Worm (Caenorhabditis elegans) whole organism, young adult: ENCODE measurements around the gene lin-13.

ENCODE experiments used
- C17E4.6 ChIP-seq: fragments of 200-800 bp; sonication (Bioruptor generic); IDR thresholded peaks from 2 replicates; pipeline ENCODE4 v1.3.6; 2022; ENCODE audit warnings: missing genetic modification reagents, missing genetic modification characterization, missing compliant biosample characterization
- F49E8.2 ChIP-seq: sonication (generic microtip); optimal IDR thresholded peaks from 3 replicates; lab custom pipeline; 2017; ENCODE audit warnings: missing genetic modification characterization, mild to moderate bottlenecking, missing compliant biosample characterization, antibody characterized with exemption, moderate library complexity; ENCODE audit not compliant: insufficient read depth
- F52B5.7 ChIP-seq: sonication (generic microtip); optimal IDR thresholded peaks from 2 replicates; lab custom pipeline; 2016; ENCODE audit warnings: mild to moderate bottlenecking, missing genetic modification characterization, missing compliant biosample characterization
- F55B11.4 ChIP-seq: sonication (generic microtip); optimal IDR thresholded peaks from 2 replicates; lab custom pipeline; 2016; ENCODE audit warnings: missing compliant biosample characterization, missing genetic modification characterization, borderline replicate concordance; ENCODE audit not compliant: insufficient read depth
- F57A8.1 ChIP-seq: fragments of 200-800 bp; sonication (Bioruptor generic); optimal IDR thresholded peaks from 2 replicates; lab custom pipeline; 2018; ENCODE audit warnings: mild to moderate bottlenecking, missing genetic modification characterization, moderate library complexity, missing compliant biosample characterization
- K11D2.4 ChIP-seq: fragments of 200-800 bp; sonication (Bioruptor generic); IDR thresholded peaks from 2 replicates; pipeline ENCODE4 v1.3.6; 2022; ENCODE audit warnings: missing genetic modification reagents, missing genetic modification characterization, missing compliant biosample characterization
- Y53F4B.3 ChIP-seq: fragments of 200-800 bp; sonication (Bioruptor generic); IDR thresholded peaks from 2 replicates; pipeline ENCODE4 v1.3.6; 2022; ENCODE audit warnings: missing genetic modification reagents, missing genetic modification characterization, missing compliant biosample characterization
- Y79H2A.3 ChIP-seq: fragments of 200-800 bp; sonication (Bioruptor generic); conservative IDR thresholded peaks from 2 replicates; pipeline ENCODE4 v1.3.6; 2022; ENCODE audit warnings: missing genetic modification reagents, missing genetic modification characterization, missing compliant biosample characterization
- Y95B8A.8 ChIP-seq: fragments of 200-800 bp; sonication (Bioruptor generic); IDR thresholded peaks from 2 replicates; pipeline ENCODE4 v1.3.6; 2022; ENCODE audit warnings: missing genetic modification reagents, missing genetic modification characterization, missing compliant biosample characterization
- ZK185.1 ChIP-seq: sonication (generic microtip); optimal IDR thresholded peaks from 2 replicates; lab custom pipeline; 2016; ENCODE audit warnings: mild to moderate bottlenecking, missing genetic modification characterization, missing compliant biosample characterization; ENCODE audit not compliant: poor library complexity, severe bottlenecking
- ama-1 ChIP-seq, 3 experiments: fragments of 150-350 bp in 1 of 3; sonication (generic microtip) in 2 of 3; optimal IDR thresholded peaks; 2 replicates each; lab custom pipeline; 2014 to 2018; ENCODE audit warnings: missing biosample characterization in 2 of 3, missing genetic modification characterization in 2 of 3, missing genetic modification reagents in 2 of 3
- aptf-2 ChIP-seq: fragments of 200-800 bp; sonication (Bioruptor generic); conservative IDR thresholded peaks from 2 replicates; pipeline ENCODE4 v1.3.6; 2022; ENCODE audit warnings: missing genetic modification reagents, missing genetic modification characterization, missing compliant biosample characterization
- attf-5 ChIP-seq: fragments of 200-800 bp; sonication (Bioruptor generic); optimal IDR thresholded peaks from 2 replicates; lab custom pipeline; 2018; ENCODE audit warnings: mild to moderate bottlenecking, missing genetic modification characterization, missing compliant biosample characterization
- ceh-27 ChIP-seq: fragments of 200-800 bp; sonication (Bioruptor generic); optimal IDR thresholded peaks from 2 replicates; lab custom pipeline; 2018; ENCODE audit warnings: mild to moderate bottlenecking, missing genetic modification characterization, moderate library complexity, missing compliant biosample characterization
- ceh-40 ChIP-seq: fragments of 200-800 bp; sonication (Bioruptor generic); IDR thresholded peaks from 2 replicates; pipeline ENCODE4 v1.3.6; 2022; ENCODE audit warnings: missing genetic modification characterization, missing compliant biosample characterization
- ceh-91 ChIP-seq: fragments of 200-800 bp; sonication (Bioruptor generic); IDR thresholded peaks from 2 replicates; pipeline ENCODE4 v1.3.6; 2022; ENCODE audit warnings: missing genetic modification reagents, missing genetic modification characterization, missing compliant biosample characterization
- dpff-1 ChIP-seq: sonication (generic microtip); optimal IDR thresholded peaks from 2 replicates; lab custom pipeline; 2017; ENCODE audit warnings: mild to moderate bottlenecking, missing genetic modification characterization, missing compliant biosample characterization
- egl-18 ChIP-seq: fragments of 200-800 bp; sonication (Bioruptor generic); IDR thresholded peaks from 2 replicates; pipeline ENCODE4 v1.3.6; 2022; ENCODE audit warnings: missing genetic modification reagents, missing genetic modification characterization, missing compliant biosample characterization
- ekl-4 ChIP-seq: fragments of 200-800 bp; sonication (Bioruptor generic); IDR thresholded peaks from 2 replicates; pipeline ENCODE4 v1.3.6; 2022; ENCODE audit warnings: missing genetic modification reagents, missing genetic modification characterization, missing compliant biosample characterization
- ets-4 ChIP-seq: fragments of 200-800 bp; sonication (Bioruptor generic); optimal IDR thresholded peaks from 2 replicates; lab custom pipeline; 2018; ENCODE audit warnings: mild to moderate bottlenecking, missing genetic modification characterization, missing compliant biosample characterization
- gei-17 ChIP-seq: fragments of 200-800 bp; sonication (Bioruptor generic); optimal IDR thresholded peaks from 2 replicates; lab custom pipeline; 2018; ENCODE audit warnings: mild to moderate bottlenecking, missing genetic modification characterization, missing compliant biosample characterization
- him-1 ChIP-seq: sonication (generic microtip); optimal IDR thresholded peaks from 2 replicates; lab custom pipeline; 2016; ENCODE audit warnings: missing genotype, missing genetic modification reagents, missing genetic modification characterization, missing compliant biosample characterization
- hlh-12 ChIP-seq: sonication (generic microtip); optimal IDR thresholded peaks from 2 replicates; lab custom pipeline; 2016; ENCODE audit warnings: missing genetic modification characterization, missing compliant biosample characterization
- hmg-1.2 ChIP-seq: fragments of 200-800 bp; sonication (Bioruptor generic); IDR thresholded peaks from 2 replicates; pipeline ENCODE4 v1.3.6; 2022; ENCODE audit warnings: missing genetic modification reagents, missing genetic modification characterization, missing compliant biosample characterization
- hsf-1 ChIP-seq: fragments of 200-800 bp; sonication (Bioruptor generic); IDR thresholded peaks from 2 replicates; pipeline ENCODE4 v1.3.6; 2022; ENCODE audit warnings: missing genetic modification reagents, missing genetic modification characterization, missing compliant biosample characterization
- let-607 ChIP-seq, 2 experiments: fragments of 200-800 bp in 1 of 2; sonication (Bioruptor generic) in 1 of 2; sonication (generic microtip) in 1 of 2; optimal IDR thresholded peaks; 2 replicates each; lab custom pipeline; 2016 to 2018; ENCODE audit warnings: mild to moderate bottlenecking in 2 of 2, missing compliant biosample characterization in 2 of 2, missing genetic modification characterization in 2 of 2, moderate library complexity in 2 of 2, missing genotype in 1 of 2
- lin-35 ChIP-seq, 3 experiments: fragments of 150-350 bp in 2 of 3; sonication (generic microtip) in 1 of 3; optimal IDR thresholded peaks; 2 replicates each; lab custom pipeline; 2014 to 2018; ENCODE audit warnings: missing biosample characterization in 3 of 3, missing genetic modification characterization in 3 of 3, missing genetic modification reagents in 3 of 3
- lin-40 ChIP-seq: sonication (generic microtip); optimal IDR thresholded peaks from 2 replicates; lab custom pipeline; 2016; ENCODE audit warnings: missing genetic modification characterization, mild to moderate bottlenecking, missing compliant biosample characterization, missing genotype, missing genetic modification reagents
- lsl-1 ChIP-seq: fragments of 200-800 bp; sonication (Bioruptor generic); optimal IDR thresholded peaks from 2 replicates; lab custom pipeline; 2018; ENCODE audit warnings: mild to moderate bottlenecking, missing genetic modification characterization, moderate library complexity, missing compliant biosample characterization
- madf-6 ChIP-seq: fragments of 200-800 bp; sonication (Bioruptor generic); IDR thresholded peaks from 2 replicates; pipeline ENCODE4 v1.3.6; 2022; ENCODE audit warnings: missing genetic modification reagents, missing genetic modification characterization, missing compliant biosample characterization
- nfya-1 ChIP-seq: sonication (generic microtip); optimal IDR thresholded peaks from 2 replicates; lab custom pipeline; 2017; ENCODE audit warnings: antibody characterized with exemption, missing compliant biosample characterization, missing genetic modification characterization, borderline replicate concordance; ENCODE audit not compliant: insufficient read depth
- nfyb-1 ChIP-seq: fragments of 200-800 bp; sonication (Bioruptor generic); IDR thresholded peaks from 2 replicates; pipeline ENCODE4 v1.3.6; 2022; ENCODE audit warnings: missing genetic modification reagents, missing genetic modification characterization, missing compliant biosample characterization
- nhr-120 ChIP-seq: fragments of 200-800 bp; sonication (Bioruptor generic); IDR thresholded peaks from 2 replicates; pipeline ENCODE4 v1.3.6; 2022; ENCODE audit warnings: missing genetic modification characterization, missing compliant biosample characterization
- nhr-179 ChIP-seq: sonication (generic microtip); optimal IDR thresholded peaks from 2 replicates; lab custom pipeline; 2016; ENCODE audit warnings: mild to moderate bottlenecking, missing genetic modification characterization, missing compliant biosample characterization
- nhr-80 ChIP-seq: sonication (generic microtip); optimal IDR thresholded peaks from 2 replicates; lab custom pipeline; 2016; ENCODE audit warnings: missing genetic modification characterization, missing compliant biosample characterization
- nhr-90 ChIP-seq: sonication (generic microtip); optimal IDR thresholded peaks from 2 replicates; lab custom pipeline; 2016; ENCODE audit warnings: missing genotype, mild to moderate bottlenecking, missing genetic modification characterization, missing compliant biosample characterization
- snpc-1.3 ChIP-seq: sonication (generic microtip); optimal IDR thresholded peaks from 2 replicates; lab custom pipeline; 2017; ENCODE audit warnings: missing genetic modification characterization, mild to moderate bottlenecking, missing compliant biosample characterization, antibody characterized with exemption, moderate library complexity, missing genotype, missing genetic modification reagents; ENCODE audit not compliant: insufficient read depth
- snpc-3.4 ChIP-seq: sonication (generic microtip); optimal IDR thresholded peaks from 2 replicates; lab custom pipeline; 2017; ENCODE audit warnings: missing genetic modification characterization, mild to moderate bottlenecking, missing compliant biosample characterization, antibody characterized with exemption, moderate library complexity, missing genotype, missing genetic modification reagents
- somi-1 ChIP-seq: fragments of 200-800 bp; sonication (Bioruptor generic); optimal IDR thresholded peaks from 2 replicates; lab custom pipeline; 2018; ENCODE audit warnings: mild to moderate bottlenecking, missing genetic modification characterization, missing compliant biosample characterization
- zfh-2 ChIP-seq: fragments of 200-800 bp; sonication (Bioruptor generic); conservative IDR thresholded peaks from 2 replicates; pipeline ENCODE4 v1.3.6; 2022; ENCODE audit warnings: missing genetic modification reagents, missing genetic modification characterization, missing compliant biosample characterization
- ztf-18 ChIP-seq: sonication (generic microtip); optimal IDR thresholded peaks from 2 replicates; lab custom pipeline; 2016; ENCODE audit warnings: missing genotype, mild to moderate bottlenecking, missing genetic modification characterization, missing compliant biosample characterization
- ztf-22 ChIP-seq: fragments of 200-800 bp; sonication (Bioruptor generic); optimal IDR thresholded peaks from 2 replicates; lab custom pipeline; 2018; ENCODE audit warnings: mild to moderate bottlenecking, missing genetic modification characterization, moderate library complexity, missing compliant biosample characterization
- ztf-28 ChIP-seq: fragments of 200-800 bp; sonication (Bioruptor generic); IDR thresholded peaks from 2 replicates; pipeline ENCODE4 v1.3.6; 2022; ENCODE audit warnings: missing genetic modification reagents, missing genetic modification characterization, missing compliant biosample characterization

Gene lin-13

DNA sequence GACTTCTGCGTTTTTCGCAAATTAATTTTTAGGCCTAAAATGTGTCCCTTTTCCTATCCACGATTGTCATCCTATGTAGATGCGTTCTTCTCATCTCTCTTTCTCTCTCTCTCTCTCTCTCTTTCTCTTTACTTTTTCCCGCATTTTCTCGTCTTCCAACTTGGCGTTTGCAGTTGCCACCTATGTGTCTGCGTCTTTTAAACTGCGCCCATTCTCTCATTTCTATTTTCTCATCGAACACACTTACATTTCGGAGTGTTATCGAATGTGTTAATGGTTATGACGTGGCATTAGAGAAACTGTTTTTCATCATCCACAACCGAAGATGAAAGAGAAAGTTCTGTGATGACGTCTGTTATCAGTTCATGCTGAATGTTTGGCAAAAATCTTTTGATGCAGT is 19.2 kb upstream of the lin-13 start (continued):
- TF ChIP-seq dpff-1: no peak
- peak; percentile 42; the same call in 1 of the 2 replicates for TF ChIP-seq hmg-1.2 (GFP tag; lab: Robert Waterston, UW)
- TF ChIP-seq lsl-1 (GFP tag; lab: Kevin White, UChicago): no peak
- peak in 1 of 3 experiments; percentile 43 for TF ChIP-seq lin-35 (GFP tag; optimal IDR thresholded peaks at IDR 0.05; lab: Kevin White, UChicago)
- TF ChIP-seq nhr-179 (tag; lab: Kevin White, UChicago): no peak
- TF ChIP-seq Y95B8A.8: no peak
- peak; percentile 90 for TF ChIP-seq nhr-80
- 0 out of 2 replicates have a peak, but pooled peaks have one; percentile 29 for TF ChIP-seq K11D2.4
- TF ChIP-seq aptf-2 (GFP tag; lab: Robert Waterston, UW): no peak
- peak; percentile 2 for TF ChIP-seq ceh-27 (GFP tag; lab: Kevin White, UChicago)
- TF ChIP-seq attf-5 (GFP tag; lab: Kevin White, UChicago): peak; percentile 58
- TF ChIP-seq ztf-22 (GFP tag; lab: Kevin White, UChicago): peak; percentile 75
- TF ChIP-seq let-607 (tag; optimal IDR thresholded peaks at IDR 0.05; lab: Kevin White, UChicago): peak; percentile 96 to 97
- TF ChIP-seq F52B5.7 (tag; lab: Kevin White, UChicago): no peak
- TF ChIP-seq nhr-120 (GFP tag; lab: Robert Waterston, UW): no peak
- TF ChIP-seq ets-4 (GFP tag; lab: Kevin White, UChicago): peak; percentile 54
- TF ChIP-seq Y53F4B.3 (GFP tag; lab: Robert Waterston, UW): no peak
- TF ChIP-seq ztf-28 (GFP tag; lab: Robert Waterston, UW): no peak
- TF ChIP-seq gei-17: no peak
- no peak for TF ChIP-seq F57A8.1 (GFP tag; lab: Kevin White, UChicago)

DNA sequence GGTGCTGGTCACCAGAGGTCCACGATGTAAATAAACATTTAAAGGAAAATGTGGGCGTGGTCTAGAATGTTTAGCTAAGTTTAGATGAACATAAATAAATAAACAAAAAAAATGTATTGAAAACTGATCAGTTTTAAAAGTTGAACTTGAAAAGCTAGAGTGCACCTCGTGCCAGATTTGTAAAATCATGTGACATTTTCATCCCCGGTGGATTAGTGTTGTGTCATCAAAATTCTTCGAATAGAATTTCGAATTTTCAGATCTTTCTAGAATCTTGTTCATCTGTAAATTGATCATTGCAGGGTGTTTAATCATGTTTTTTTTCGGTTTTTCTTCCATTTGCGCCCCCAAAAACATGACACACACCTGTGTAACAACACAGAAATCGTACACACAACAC is 17.2 kb upstream of the lin-13 start:
- TF ChIP-seq him-1 (tag; lab: Kevin White, UChicago): no peak
- no peak for TF ChIP-seq ZK185.1
- TF ChIP-seq F55B11.4 (tag; lab: Kevin White, UChicago): no peak
- TF ChIP-seq nhr-90 (tag; lab: Kevin White, UChicago): no peak
- no peak for TF ChIP-seq lin-40 (tag; lab: Kevin White, UChicago)

DNA sequence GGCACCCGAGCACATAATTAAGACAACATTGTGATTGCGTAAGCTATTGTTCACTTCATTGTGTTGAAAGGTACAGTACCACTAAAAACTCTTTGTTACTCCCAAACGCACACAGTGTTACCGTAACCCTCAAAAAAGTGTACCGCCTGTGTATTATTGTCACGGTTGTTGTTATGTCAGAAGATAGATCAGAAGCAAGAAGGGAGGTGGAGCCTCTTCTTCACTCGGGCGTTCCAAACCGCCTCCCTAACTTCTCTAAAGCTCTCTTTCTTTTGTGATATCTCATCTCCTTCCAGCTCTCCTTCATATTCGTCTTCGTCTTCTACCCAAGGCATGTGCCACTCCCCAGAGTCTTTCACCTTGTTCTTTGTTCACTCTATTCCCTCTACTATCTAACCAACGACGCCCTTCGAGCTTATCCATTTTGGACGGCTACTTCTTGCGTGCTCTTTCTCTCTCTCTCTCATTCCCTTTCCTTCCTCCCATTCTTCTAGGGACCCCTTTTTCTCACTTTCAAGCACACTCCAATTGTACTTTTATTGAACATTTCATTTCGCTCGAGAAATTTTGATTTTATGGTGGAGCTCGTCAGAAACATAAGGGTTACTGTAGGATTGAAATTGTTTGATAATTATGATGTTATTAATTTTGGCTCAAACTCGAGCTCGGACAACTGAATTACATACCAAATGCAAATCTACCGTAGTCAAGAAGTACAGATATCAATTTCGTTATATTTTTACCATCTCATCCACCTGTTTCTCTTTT is 16.4 kb upstream of the lin-13 start:
- peak; percentile 39; the same call in 1 of the 2 replicates for TF ChIP-seq zfh-2 (GFP tag; lab: Robert Waterston, UW)
- TF ChIP-seq C17E4.6 (GFP tag; lab: Robert Waterston, UW): no peak
- TF ChIP-seq ama-1 (optimal IDR thresholded peaks at IDR 0.05; lab: Kevin White, UChicago): no peak
- TF ChIP-seq ama-1 (GFP tag; optimal IDR thresholded peaks at IDR 0.05; lab: Kevin White, UChicago): peak in 1 of 2 experiments; percentile 33
- no peak for TF ChIP-seq snpc-1.3 (tag; lab: Kevin White, UChicago)
- TF ChIP-seq F49E8.2: no peak
- TF ChIP-seq let-607 (tag; optimal IDR thresholded peaks at IDR 0.05; lab: Kevin White, UChicago): no peak
- no peak for TF ChIP-seq Y79H2A.3 (GFP tag; lab: Robert Waterston, UW)
- TF ChIP-seq madf-6 (GFP tag; lab: Robert Waterston, UW): no peak
- no peak for TF ChIP-seq F55B11.4 (tag; lab: Kevin White, UChicago)
- peak; percentile 5; the same call in 1 of the 2 replicates for TF ChIP-seq hmg-1.2 (GFP tag; lab: Robert Waterston, UW)
- no peak for TF ChIP-seq ztf-18
- TF ChIP-seq hsf-1 (GFP tag; lab: Robert Waterston, UW): no peak
- TF ChIP-seq somi-1 (GFP tag; lab: Kevin White, UChicago): no peak
- TF ChIP-seq ekl-4: 0 out of 2 replicates have a peak, but pooled peaks have one; percentile 45
- TF ChIP-seq ceh-91 (GFP tag; lab: Robert Waterston, UW): no peak
- TF ChIP-seq nfya-1: no peak
- peak; percentile 27; the same call in 1 of the 2 replicates for TF ChIP-seq nfyb-1 (GFP tag; lab: Robert Waterston, UW)
- no peak for TF ChIP-seq ceh-40
- TF ChIP-seq snpc-3.4 (tag; lab: Kevin White, UChicago): no peak
- no peak for TF ChIP-seq egl-18
- no peak for TF ChIP-seq hlh-12 (tag; lab: Kevin White, UChicago)
